In genomic region chr2L:20494423-20495052, dm6 we compare ENCODE assay signal across 6 fruit fly cellular contexts.
A peak's percentile ranks its signal among the peaks of the same experiment; 100 is the strongest.
TF ChIP-seq lines count a peak whose summit lies in the region.

Gene CG34007, plus strand, starts transcription at chr2L:20495030.

- TF ChIP-seq CTCF in S2 (optimal IDR thresholded peaks at IDR 0.05; lab: Kevin White, UChicago): peak; percentile 12 to 52
- peak; percentile 69 for TF ChIP-seq CTCF in whole organism, embryonic (GFP tag; optimal IDR thresholded peaks at IDR 0.05; lab: Kevin White, UChicago)

TF ChIP-seq in whole organism, adult, 20 proteins besides CTCF, POLR2A, EP300 and RAD21:
- TF ChIP-seq bab1 (GFP tag; optimal IDR thresholded peaks at IDR 0.05; lab: Kevin White, UChicago): peak; percentile 14
- peak; percentile 15 for TF ChIP-seq CG7101 (tag; optimal IDR thresholded peaks at IDR 0.05; lab: Kevin White, UChicago)
- peak; percentile 73 for TF ChIP-seq pad (GFP tag; optimal IDR thresholded peaks at IDR 0.05; lab: Kevin White, UChicago)
- TF ChIP-seq CG14711 (tag; optimal IDR thresholded peaks at IDR 0.05; lab: Kevin White, UChicago): no peak
TF ChIP-seq in whole organism, adult: peak in this region for 3.

TF ChIP-seq in whole organism, embryonic, 481 proteins besides CTCF, POLR2A, EP300 and RAD21 (continues in another document):
- TF ChIP-seq HLH3B (GFP tag; IDR thresholded peaks at IDR 0.05; lab: Robert Waterston, UW) (peak; percentile 79), CG11696 (GFP tag; IDR thresholded peaks at IDR 0.05; lab: Robert Waterston, UW) (no peak), ken (GFP tag; IDR thresholded peaks at IDR 0.05; lab: Robert Waterston, UW) (peak; percentile 64; the same call in 2 of the 3 replicates), E2f2 (GFP tag; IDR thresholded peaks at IDR 0.05; lab: Robert Waterston, UW) (peak; percentile 40; the same call in 1 of the 2 replicates), dmrt99B (tag; optimal IDR thresholded peaks at IDR 0.05; lab: Kevin White, UChicago) (peak; percentile 89), CG2116 (GFP tag; optimal IDR thresholded peaks at IDR 0.05; lab: Kevin White, UChicago) (peak; percentile 28), zfh1 (GFP tag; IDR thresholded peaks at IDR 0.05; lab: Robert Waterston, UW) (peak; percentile 78), Med (GFP tag; lab: Kevin White, UChicago) (no peak), Fer2 (tag; optimal IDR thresholded peaks at IDR 0.05; lab: Kevin White, UChicago) (peak; percentile 9), CG2129 (GFP tag; IDR thresholded peaks at IDR 0.05; lab: Robert Waterston, UW; ENCODE audit: partially characterized antibody) (no peak), sd (tag; optimal IDR thresholded peaks at IDR 0.05; lab: Kevin White, UChicago) (peak; percentile 51), CG16815 (GFP tag; optimal IDR thresholded peaks at IDR 0.05; lab: Kevin White, UChicago) (peak; percentile 72), CG15514 (GFP tag; optimal IDR thresholded peaks at IDR 0.05; lab: Kevin White, UChicago) (no peak), Kr (GFP tag; optimal IDR thresholded peaks at IDR 0.05; lab: Kevin White, UChicago) (peak; percentile 34), fd96Cb (tag; optimal IDR thresholded peaks at IDR 0.05; lab: Kevin White, UChicago) (peak; percentile 87), CG16813 (GFP tag; IDR thresholded peaks at IDR 0.05; lab: Robert Waterston, UW; ENCODE audit: partially characterized antibody) (no peak), CG13296 (GFP tag; optimal IDR thresholded peaks at IDR 0.05; lab: Kevin White, UChicago) (peak; percentile 58), Ada2b (GFP tag; IDR thresholded peaks at IDR 0.05; lab: Robert Waterston, UW) (0 out of 2 replicates have a peak, but pooled peaks have one; percentile 20), Nf-YB (GFP tag; optimal IDR thresholded peaks at IDR 0.05; lab: Kevin White, UChicago) (peak; percentile 72), sisA (GFP tag; IDR thresholded peaks at IDR 0.05; lab: Robert Waterston, UW) (peak; percentile 60; the same call in 1 of the 2 replicates)

TF ChIP-seq in whole organism, prepupa, 60 proteins besides CTCF, POLR2A, EP300 and RAD21 (continues in another document):
- TF ChIP-seq CG6854 (GFP tag; optimal IDR thresholded peaks at IDR 0.05; lab: Kevin White, UChicago) (peak; percentile 14), Lpt (GFP tag; optimal IDR thresholded peaks at IDR 0.05; lab: Kevin White, UChicago) (no peak), Eip78C (GFP tag; lab: Kevin White, UChicago) (peak; percentile 63), lz (GFP tag; optimal IDR thresholded peaks at IDR 0.05; lab: Kevin White, UChicago) (peak; percentile 14), salr (GFP tag; optimal IDR thresholded peaks at IDR 0.05; lab: Kevin White, UChicago) (peak in 1 of 2 experiments; percentile 24), dsx (GFP tag; optimal IDR thresholded peaks at IDR 0.05; lab: Kevin White, UChicago; ENCODE audit: poor library complexity, severe bottlenecking) (no peak), CG8119 (GFP tag; IDR thresholded peaks at IDR 0.05; lab: Robert Waterston, UW) (peak; percentile 88), CG32006 (GFP tag; optimal IDR thresholded peaks at IDR 0.05; lab: Kevin White, UChicago) (peak; percentile 84), fd85E (GFP tag; optimal IDR thresholded peaks at IDR 0.05; lab: Kevin White, UChicago) (no peak), CG3919 (GFP tag; optimal IDR thresholded peaks at IDR 0.05; lab: Kevin White, UChicago) (peak; percentile 5), CG11762 (GFP tag; optimal IDR thresholded peaks at IDR 0.05; lab: Kevin White, UChicago; ENCODE audit: insufficient read depth) (no peak), cyc (GFP tag; optimal IDR thresholded peaks at IDR 0.05; lab: Kevin White, UChicago) (no peak), CG8632 (GFP tag; optimal IDR thresholded peaks at IDR 0.05; lab: Kevin White, UChicago) (peak; percentile 37), Eip93F (GFP tag; optimal IDR thresholded peaks at IDR 0.05; lab: Kevin White, UChicago) (no peak), CG6163 (GFP tag; IDR thresholded peaks at IDR 0.05; lab: Robert Waterston, UW) (0 out of 3 replicates have a peak, but pooled peaks have one; percentile 9), CG15336 (GFP tag; IDR thresholded peaks at IDR 0.05; lab: Robert Waterston, UW) (peak; percentile 73), ss (GFP tag; optimal IDR thresholded peaks at IDR 0.05; lab: Kevin White, UChicago) (no peak), net (GFP tag; optimal IDR thresholded peaks at IDR 0.05; lab: Kevin White, UChicago) (peak; percentile 10), Eip75B (GFP tag; optimal IDR thresholded peaks at IDR 0.05; lab: Kevin White, UChicago) (no peak), topi (GFP tag; optimal IDR thresholded peaks at IDR 0.05; lab: Kevin White, UChicago) (no peak), Sox15 (GFP tag; optimal IDR thresholded peaks at IDR 0.05; lab: Kevin White, UChicago) (no peak), CG11902 (GFP tag; optimal IDR thresholded peaks at IDR 0.05; lab: Kevin White, UChicago) (peak; percentile 21)

TF ChIP-seq in whole organism, pupa, 21 proteins besides CTCF, POLR2A, EP300 and RAD21:
- peak; percentile 29 for TF ChIP-seq CG15710 (tag; optimal IDR thresholded peaks at IDR 0.05; lab: Kevin White, UChicago)
- peak; percentile 18; the same call in 1 of the 2 replicates for TF ChIP-seq Ets98B (GFP tag; IDR thresholded peaks at IDR 0.05; lab: Robert Waterston, UW)
- TF ChIP-seq CG9948 (tag; optimal IDR thresholded peaks at IDR 0.05; lab: Kevin White, UChicago): peak; percentile 25
- TF ChIP-seq CG8301 (tag; optimal IDR thresholded peaks at IDR 0.05; lab: Kevin White, UChicago): peak; percentile 47
- TF ChIP-seq CG14655 (GFP tag; optimal IDR thresholded peaks at IDR 0.05; lab: Kevin White, UChicago): peak; percentile 69
- peak; percentile 23 for TF ChIP-seq CG8159 (tag; optimal IDR thresholded peaks at IDR 0.05; lab: Kevin White, UChicago)
- no peak for TF ChIP-seq CG12605 (GFP tag; IDR thresholded peaks at IDR 0.05; lab: Robert Waterston, UW)
- no peak for TF ChIP-seq Snoo (tag; optimal IDR thresholded peaks at IDR 0.05; lab: Kevin White, UChicago)
- no peak for TF ChIP-seq D1 (tag; optimal IDR thresholded peaks at IDR 0.05; lab: Kevin White, UChicago)
- no peak for TF ChIP-seq CG34367 (tag; optimal IDR thresholded peaks at IDR 0.05; lab: Kevin White, UChicago)

TF ChIP-seq in whole organism, wandering third instar larva, 38 proteins besides CTCF, POLR2A, EP300 and RAD21:
- peak; percentile 10 for TF ChIP-seq rgr (GFP tag; optimal IDR thresholded peaks at IDR 0.05; lab: Kevin White, UChicago)
- TF ChIP-seq brk (GFP tag; optimal IDR thresholded peaks at IDR 0.05; lab: Kevin White, UChicago): no peak
- TF ChIP-seq foxo (GFP tag; optimal IDR thresholded peaks at IDR 0.05; lab: Kevin White, UChicago): peak in 1 of 2 experiments; percentile 45
- TF ChIP-seq Hr83 (GFP tag; optimal IDR thresholded peaks at IDR 0.05; lab: Kevin White, UChicago; ENCODE audit: poor library complexity, severe bottlenecking): no peak
- peak; percentile 88 for TF ChIP-seq Sp1 (GFP tag; optimal IDR thresholded peaks at IDR 0.05; lab: Kevin White, UChicago)
- TF ChIP-seq dl (GFP tag; optimal IDR thresholded peaks at IDR 0.05; lab: Kevin White, UChicago; ENCODE audit: insufficient read depth in 1 of 2, partially characterized antibody in 2 of 2): no peak
- no peak for TF ChIP-seq GATAd (GFP tag; optimal IDR thresholded peaks at IDR 0.05; lab: Kevin White, UChicago)
- no peak for TF ChIP-seq dsf (GFP tag; optimal IDR thresholded peaks at IDR 0.05; lab: Kevin White, UChicago; ENCODE audit: borderline replicate concordance)
- TF ChIP-seq CrebA (GFP tag; optimal IDR thresholded peaks at IDR 0.05; lab: Kevin White, UChicago; ENCODE audit: borderline replicate concordance): no peak
- TF ChIP-seq fru (GFP tag; optimal IDR thresholded peaks at IDR 0.05; lab: Kevin White, UChicago): peak; percentile 0
- TF ChIP-seq psq (GFP tag; optimal IDR thresholded peaks at IDR 0.05; lab: Kevin White, UChicago): peak; percentile 48
- peak; percentile 40 for TF ChIP-seq OdsH (GFP tag; optimal IDR thresholded peaks at IDR 0.05; lab: Kevin White, UChicago)
- no peak for TF ChIP-seq Hnf4 (GFP tag; optimal IDR thresholded peaks at IDR 0.05; lab: Kevin White, UChicago)
- TF ChIP-seq Mio (GFP tag; optimal IDR thresholded peaks at IDR 0.05; lab: Kevin White, UChicago): no peak
- peak; percentile 50 for TF ChIP-seq dmrt93B (GFP tag; optimal IDR thresholded peaks at IDR 0.05; lab: Kevin White, UChicago)
- TF ChIP-seq HLH106 (tag; optimal IDR thresholded peaks at IDR 0.05; lab: Kevin White, UChicago): peak; percentile 73
- TF ChIP-seq Abd-B (GFP tag; optimal IDR thresholded peaks at IDR 0.05; lab: Kevin White, UChicago): no peak
- TF ChIP-seq CG9705 (GFP tag; optimal IDR thresholded peaks at IDR 0.05; lab: Kevin White, UChicago): no peak
- no peak for TF ChIP-seq Rel (GFP tag; optimal IDR thresholded peaks at IDR 0.05; lab: Kevin White, UChicago)
- peak; percentile 5 for TF ChIP-seq Rel (tag; optimal IDR thresholded peaks at IDR 0.05; lab: Kevin White, UChicago)
